Fruit fly (Drosophila melanogaster) whole organism, embryonic: ENCODE measurements around the gene CG2157.

Source experiments
- CG10462 ChIP-seq: fragments of 200-800 bp; sonication (Bioruptor generic); optimal IDR thresholded peaks from 2 replicates; lab custom pipeline; 2016; ENCODE audit warnings: missing biosample characterization, missing genetic modification characterization
- CG12155 ChIP-seq: fragments of 200-800 bp; sonication (Bioruptor generic); optimal IDR thresholded peaks from 3 replicates; lab custom pipeline; 2016; ENCODE audit warnings: missing biosample characterization, missing genetic modification characterization
- CG1603 ChIP-seq: fragments of 200-800 bp; sonication (Bioruptor generic); optimal IDR thresholded peaks from 2 replicates; lab custom pipeline; 2019; ENCODE audit warnings: missing biosample characterization, mild to moderate bottlenecking, missing genetic modification characterization, moderate library complexity
- CG2202 ChIP-seq: fragments of 200-800 bp; sonication (Bioruptor generic); optimal IDR thresholded peaks from 2 replicates; lab custom pipeline; 2018; ENCODE audit warnings: missing biosample characterization, mild to moderate bottlenecking, missing genetic modification characterization
- CG6791 ChIP-seq: fragments of 200-800 bp; sonication (Bioruptor generic); IDR thresholded peaks from 3 replicates; pipeline ENCODE4 v1.3.6; 2022; ENCODE audit warnings: missing biosample characterization, missing genetic modification characterization; ENCODE audit not compliant: partially characterized antibody
- CG9727 ChIP-seq: fragments of 200-800 bp; sonication (Bioruptor generic); optimal IDR thresholded peaks from 3 replicates; lab custom pipeline; 2017; ENCODE audit warnings: missing biosample characterization, mild to moderate bottlenecking, missing genetic modification characterization
- CG9797 ChIP-seq: fragments of 200-800 bp; sonication (Bioruptor generic); optimal IDR thresholded peaks from 3 replicates; lab custom pipeline; 2018; ENCODE audit warnings: missing biosample characterization, mild to moderate bottlenecking, missing genetic modification characterization
- Camta ChIP-seq: fragments of 200-800 bp; sonication (Bioruptor generic); optimal IDR thresholded peaks from 2 replicates; lab custom pipeline; 2016; ENCODE audit warnings: missing biosample characterization, missing genetic modification characterization
- D ChIP-seq, 2 experiments: fragments of 200-800 bp in 1 of 2; fragments of >200 bp in 1 of 2; sonication (Bioruptor generic) in 1 of 2; optimal IDR thresholded peaks; 2 replicates in 1 of 2; 3 replicates in 1 of 2; lab custom pipeline; 2017; ENCODE audit warnings: mild to moderate bottlenecking in 1 of 2, missing biosample characterization in 1 of 2, missing genetic modification characterization in 1 of 2, missing genetic modification reagents in 1 of 2
- D19B ChIP-seq: fragments of 200-800 bp; sonication (Bioruptor generic); optimal IDR thresholded peaks from 2 replicates; lab custom pipeline; 2017; ENCODE audit warnings: missing biosample characterization, mild to moderate bottlenecking, missing genetic modification characterization
- Dip2 ChIP-seq: fragments of 200-800 bp; sonication (Bioruptor generic); IDR thresholded peaks from 2 replicates; pipeline ENCODE4 v1.3.6; 2022; ENCODE audit warnings: missing biosample characterization, missing genetic modification characterization
- Doc3 ChIP-seq: fragments of 200-800 bp; sonication (Bioruptor generic); IDR thresholded peaks from 3 replicates; pipeline ENCODE4 v1.3.6; 2022; ENCODE audit warnings: missing biosample characterization, missing genetic modification characterization; ENCODE audit not compliant: partially characterized antibody
- Drgx ChIP-seq: fragments of 200-800 bp; sonication (Bioruptor generic); IDR thresholded peaks from 2 replicates; pipeline ENCODE4 v1.3.6; 2022; ENCODE audit warnings: missing biosample characterization, missing genetic modification characterization
- E2f2 ChIP-seq: fragments of 200-800 bp; sonication (Bioruptor generic); IDR thresholded peaks from 2 replicates; pipeline ENCODE4 v1.3.6; 2022; ENCODE audit warnings: missing biosample characterization, missing genetic modification characterization
- MBD-R2 ChIP-seq: fragments of 200-800 bp; sonication (Bioruptor generic); IDR thresholded peaks from 2 replicates; pipeline ENCODE4 v1.3.6; 2022; ENCODE audit warnings: missing biosample characterization, missing genetic modification characterization
- MESR4 ChIP-seq: fragments of 200-800 bp; sonication (Bioruptor generic); optimal IDR thresholded peaks from 2 replicates; lab custom pipeline; 2018; ENCODE audit warnings: missing biosample characterization, mild to moderate bottlenecking, missing genetic modification characterization, moderate library complexity
- NK7.1 ChIP-seq: fragments of 200-800 bp; sonication (Bioruptor generic); optimal IDR thresholded peaks from 3 replicates; lab custom pipeline; 2016; ENCODE audit warnings: missing biosample characterization, missing genetic modification characterization
- Sry-β ChIP-seq: fragments of 200-800 bp; sonication (Bioruptor generic); optimal IDR thresholded peaks from 2 replicates; lab custom pipeline; 2018; ENCODE audit warnings: missing biosample characterization, mild to moderate bottlenecking, missing genetic modification characterization, moderate library complexity
- Tbp ChIP-seq: fragments of >200 bp; optimal IDR thresholded peaks from 2 replicates; lab custom pipeline; 2018; ENCODE audit warnings: missing biosample characterization, missing genetic modification characterization
- amos ChIP-seq: fragments of 200-800 bp; sonication (Bioruptor generic); IDR thresholded peaks from 2 replicates; pipeline ENCODE4 v1.3.6; 2022; ENCODE audit warnings: missing biosample characterization, missing genetic modification characterization; ENCODE audit not compliant: partially characterized antibody
- ato ChIP-seq: fragments of 200-800 bp; sonication (Bioruptor generic); IDR thresholded peaks from 2 replicates; pipeline ENCODE4 v1.3.6; 2022; ENCODE audit warnings: missing biosample characterization, missing genetic modification characterization; ENCODE audit not compliant: partially characterized antibody
- az2 ChIP-seq: fragments of 200-800 bp; sonication (Bioruptor generic); optimal IDR thresholded peaks from 3 replicates; lab custom pipeline; 2016; ENCODE audit warnings: missing biosample characterization, missing genetic modification characterization
- cg ChIP-seq: fragments of 200-800 bp; sonication (Bioruptor generic); optimal IDR thresholded peaks from 3 replicates; lab custom pipeline; 2019; ENCODE audit warnings: missing biosample characterization, mild to moderate bottlenecking, missing genetic modification characterization, moderate library complexity
- da ChIP-seq: fragments of 200-800 bp; sonication (Bioruptor generic); optimal IDR thresholded peaks from 2 replicates; lab custom pipeline; 2016; ENCODE audit warnings: missing biosample characterization, missing genetic modification characterization
- dmrt99B ChIP-seq: fragments of 200-800 bp; sonication (Bioruptor generic); optimal IDR thresholded peaks from 2 replicates; lab custom pipeline; 2018; ENCODE audit warnings: missing biosample characterization, mild to moderate bottlenecking, missing genetic modification characterization, moderate library complexity
- ftz-f1 ChIP-seq: fragments of 200-800 bp; sonication (Bioruptor generic); optimal IDR thresholded peaks from 2 replicates; lab custom pipeline; 2016; ENCODE audit warnings: missing biosample characterization, missing genetic modification characterization
- hbn ChIP-seq: fragments of 200-800 bp; sonication (Bioruptor generic); IDR thresholded peaks from 2 replicates; pipeline ENCODE4 v1.3.6; 2022; ENCODE audit warnings: missing biosample characterization, missing genetic modification characterization; ENCODE audit not compliant: partially characterized antibody
- kay ChIP-seq: fragments of 200-800 bp; sonication (Bioruptor generic); optimal IDR thresholded peaks from 2 replicates; lab custom pipeline; 2016; ENCODE audit warnings: missing biosample characterization, missing genetic modification characterization
- knrl ChIP-seq: fragments of 200-800 bp; sonication (Bioruptor generic); IDR thresholded peaks from 3 replicates; pipeline ENCODE4 v1.3.6; 2022; ENCODE audit warnings: missing biosample characterization, missing genetic modification characterization; ENCODE audit not compliant: partially characterized antibody
- nom ChIP-seq: fragments of 200-800 bp; sonication (Bioruptor generic); optimal IDR thresholded peaks from 2 replicates; lab custom pipeline; 2017; ENCODE audit warnings: missing biosample characterization, missing genetic modification characterization, mild to moderate bottlenecking, moderate library complexity, missing genetic modification reagents
- row ChIP-seq: fragments of 200-800 bp; sonication (Bioruptor generic); IDR thresholded peaks from 3 replicates; pipeline ENCODE4 v1.3.6; 2022; ENCODE audit warnings: missing biosample characterization, missing genetic modification characterization
- stwl ChIP-seq: fragments of 200-800 bp; sonication (Bioruptor generic); optimal IDR thresholded peaks from 3 replicates; lab custom pipeline; 2018; ENCODE audit warnings: missing biosample characterization, mild to moderate bottlenecking, missing genetic modification characterization, moderate library complexity
- tgo ChIP-seq: fragments of 200-800 bp; sonication (Bioruptor generic); IDR thresholded peaks from 3 replicates; pipeline ENCODE4 v1.3.6; 2022; ENCODE audit warnings: missing biosample characterization, missing genetic modification characterization
- tin ChIP-seq: fragments of 200-800 bp; sonication (Bioruptor generic); optimal IDR thresholded peaks from 3 replicates; lab custom pipeline; 2016; ENCODE audit warnings: missing biosample characterization, missing genetic modification characterization
- tna ChIP-seq: fragments of 200-800 bp; sonication (Bioruptor generic); IDR thresholded peaks from 2 replicates; pipeline ENCODE4 v1.3.6; 2022; ENCODE audit warnings: missing biosample characterization, missing genetic modification characterization; ENCODE audit not compliant: partially characterized antibody
- vnd ChIP-seq: fragments of 200-800 bp; sonication (Bioruptor generic); IDR thresholded peaks from 3 replicates; pipeline ENCODE4 v1.3.6; 2022; ENCODE audit warnings: missing biosample characterization, missing genetic modification characterization; ENCODE audit not compliant: partially characterized antibody
- vvl ChIP-seq: fragments of 200-800 bp; sonication (Bioruptor generic); IDR thresholded peaks from 2 replicates; pipeline ENCODE4 v1.3.6; 2022; ENCODE audit warnings: missing biosample characterization, missing genetic modification characterization
- zf30C ChIP-seq: fragments of 200-800 bp; sonication (Bioruptor generic); optimal IDR thresholded peaks from 3 replicates; lab custom pipeline; 2018; ENCODE audit warnings: missing biosample characterization, mild to moderate bottlenecking, missing genetic modification characterization

CG2157 gene

dm6 chrX:10877087-10877935 is 8.2 kb downstream of the CG2157 start, which contains the start of gene CG1637 (continued):
- TF ChIP-seq MBD-R2 (GFP tag; lab: Robert Waterston, UW) (peak; percentile 70), NK7.1 (GFP tag; lab: Kevin White, UChicago) (no peak), tna (GFP tag; lab: Robert Waterston, UW) (0 out of 2 replicates have a peak, but pooled peaks have one; percentile 33), cg (GFP tag; lab: Kevin White, UChicago) (no peak), CG6791 (GFP tag; lab: Robert Waterston, UW) (peak; percentile 67), amos (GFP tag; lab: Robert Waterston, UW) (peak; percentile 75), nom (GFP tag; lab: Kevin White, UChicago) (no peak), da (GFP tag; lab: Kevin White, UChicago) (no peak), Dip2 (GFP tag; lab: Robert Waterston, UW) (no peak), ato (GFP tag; lab: Robert Waterston, UW) (peak; percentile 39), CG9797 (GFP tag; lab: Kevin White, UChicago) (peak; percentile 75), tgo (no peak), Camta (no peak), CG1603 (tag; lab: Kevin White, UChicago) (peak; percentile 50), kay (GFP tag; lab: Kevin White, UChicago) (no peak), zf30C (peak; percentile 62), tin (GFP tag; lab: Kevin White, UChicago) (no peak), D19B (GFP tag; lab: Kevin White, UChicago) (no peak), Sry-β (GFP tag; lab: Kevin White, UChicago) (peak; percentile 62), CG12155 (GFP tag; lab: Kevin White, UChicago) (no peak), MESR4 (GFP tag; lab: Kevin White, UChicago) (peak; percentile 64), stwl (tag; lab: Kevin White, UChicago) (peak; percentile 28), D (optimal IDR thresholded peaks at IDR 0.05; lab: Kevin White, UChicago) (peak; percentile 52), D (GFP tag; optimal IDR thresholded peaks at IDR 0.05; lab: Kevin White, UChicago) (no peak), az2 (GFP tag; lab: Kevin White, UChicago) (peak; percentile 6), row (GFP tag; lab: Robert Waterston, UW) (0 out of 3 replicates have a peak, but pooled peaks have one; percentile 8), CG10462 (GFP tag; lab: Kevin White, UChicago) (no peak), dmrt99B (peak; percentile 42), Doc3 (GFP tag; lab: Robert Waterston, UW) (peak; percentile 32; the same call in 1 of the 3 replicates), E2f2 (GFP tag; lab: Robert Waterston, UW) (peak; percentile 93), knrl (GFP tag; lab: Robert Waterston, UW) (peak; percentile 66), Tbp (no peak), Drgx (GFP tag; lab: Robert Waterston, UW) (peak; percentile 61), vnd (GFP tag; lab: Robert Waterston, UW) (peak; percentile 49; the same call in 1 of the 3 replicates), vvl (GFP tag; lab: Robert Waterston, UW) (peak; percentile 44; the same call in 1 of the 2 replicates), CG9727 (GFP tag; lab: Kevin White, UChicago) (peak; percentile 21), ftz-f1 (peak; percentile 40), hbn (GFP tag; lab: Robert Waterston, UW) (peak; percentile 64), CG2202 (tag; lab: Kevin White, UChicago) (peak; percentile 3)
